Worm (Caenorhabditis elegans) whole organism, L1 larva: Measurements from ENCODE around the gene far-5.
A peak's percentile ranks its signal among the peaks of the same experiment; 100 is the strongest.

Source experiments
- C04F5.9 ChIP-seq: sonication (generic microtip); optimal IDR thresholded peaks from 2 replicates; lab custom pipeline; 2016; ENCODE audit warnings: missing genetic modification characterization, missing compliant biosample characterization
- C16A3.4 ChIP-seq: fragments of 150-350 bp; optimal IDR thresholded peaks from 2 replicates; lab custom pipeline; 2014; ENCODE audit warnings: missing biosample characterization, missing genetic modification characterization
- F16B12.6 ChIP-seq: fragments of 150-350 bp; optimal IDR thresholded peaks from 2 replicates; lab custom pipeline; 2014; ENCODE audit warnings: missing biosample characterization, missing genetic modification characterization
- blmp-1 ChIP-seq: fragments of 150-350 bp; optimal IDR thresholded peaks from 2 replicates; lab custom pipeline; 2014; ENCODE audit warnings: missing biosample characterization, missing genetic modification characterization
- ceh-8 ChIP-seq: fragments of 200-800 bp; sonication (Bioruptor generic); optimal IDR thresholded peaks from 2 replicates; lab custom pipeline; 2018; ENCODE audit warnings: mild to moderate bottlenecking, missing genetic modification characterization, moderate library complexity, missing compliant biosample characterization
- ceh-88 ChIP-seq: fragments of 200-800 bp; sonication (Bioruptor generic); IDR thresholded peaks from 2 replicates; pipeline ENCODE4 v1.3.6; 2022; ENCODE audit warnings: missing genetic modification characterization, missing compliant biosample characterization
- dpl-1 ChIP-seq, 3 experiments: fragments of 150-350 bp in 2 of 3; sonication (generic microtip) in 1 of 3; optimal IDR thresholded peaks; 2 replicates each; lab custom pipeline; 2014 to 2017; ENCODE audit warnings: missing biosample characterization in 3 of 3, missing genetic modification characterization in 3 of 3, missing genetic modification reagents in 3 of 3
- dsc-1 ChIP-seq: sonication (generic microtip); optimal IDR thresholded peaks from 2 replicates; lab custom pipeline; 2016; ENCODE audit warnings: mild to moderate bottlenecking, missing genetic modification characterization, missing compliant biosample characterization
- efl-1 ChIP-seq, 4 experiments: fragments of 150-350 bp; optimal IDR thresholded peaks in 3 of 4; peaks in 1 of 4; 1 replicate in 1 of 4; 2 replicates in 3 of 4; lab custom pipeline; 2014; ENCODE audit warnings: missing biosample characterization in 2 of 4, missing genetic modification characterization in 2 of 4, missing genetic modification reagents in 2 of 4
- egl-13 ChIP-seq: sonication (generic microtip); optimal IDR thresholded peaks from 2 replicates; lab custom pipeline; 2016; ENCODE audit warnings: missing genotype, missing genetic modification reagents, missing genetic modification characterization, missing compliant biosample characterization
- elt-2 ChIP-seq: sonication (generic microtip); optimal IDR thresholded peaks from 2 replicates; lab custom pipeline; 2016; ENCODE audit warnings: missing genetic modification characterization, mild to moderate bottlenecking, inconsistent platforms, missing compliant biosample characterization, missing genetic modification reagents
- fkh-8 ChIP-seq: sonication (generic microtip); optimal IDR thresholded peaks from 2 replicates; lab custom pipeline; 2016; ENCODE audit warnings: mild to moderate bottlenecking, missing genetic modification characterization, missing compliant biosample characterization
- fos-1 ChIP-seq: fragments of 150-350 bp; optimal IDR thresholded peaks from 2 replicates; lab custom pipeline; 2014; ENCODE audit warnings: missing biosample characterization, missing genetic modification characterization
- irx-1 ChIP-seq: sonication (generic microtip); optimal IDR thresholded peaks from 2 replicates; lab custom pipeline; 2016; ENCODE audit warnings: missing genetic modification characterization, missing compliant biosample characterization
- lin-14 ChIP-seq: fragments of 200-800 bp; sonication (Bioruptor generic); optimal IDR thresholded peaks from 2 replicates; lab custom pipeline; 2018; ENCODE audit warnings: mild to moderate bottlenecking, missing genetic modification characterization, moderate library complexity, missing compliant biosample characterization
- lin-15B ChIP-seq: fragments of 150-350 bp; sonication (generic microtip); optimal IDR thresholded peaks from 3 replicates; lab custom pipeline; 2014; ENCODE audit warnings: missing biosample characterization, missing genetic modification characterization
- lin-35 ChIP-seq, 2 experiments: fragments of 150-350 bp; optimal IDR thresholded peaks; 2 replicates each; lab custom pipeline; 2014; ENCODE audit warnings: missing biosample characterization in 2 of 2, missing genetic modification characterization in 2 of 2, missing genetic modification reagents in 2 of 2
- lsy-2 ChIP-seq, 2 experiments: fragments of 150-350 bp; optimal IDR thresholded peaks; 2 replicates each; lab custom pipeline; 2014; ENCODE audit warnings: missing biosample characterization in 2 of 2, missing genetic modification characterization in 2 of 2
- mdl-1 ChIP-seq, 2 experiments: fragments of 150-350 bp; optimal IDR thresholded peaks; 2 replicates each; lab custom pipeline; 2014 to 2017; ENCODE audit warnings: missing biosample characterization in 2 of 2, missing genetic modification characterization in 2 of 2, inconsistent platforms in 1 of 2
- mep-1 ChIP-seq: fragments of 150-350 bp; optimal IDR thresholded peaks from 2 replicates; lab custom pipeline; 2014; ENCODE audit warnings: missing biosample characterization, missing genetic modification characterization
- nhr-19 ChIP-seq: fragments of 200-800 bp; sonication (Bioruptor generic); conservative IDR thresholded peaks from 2 replicates; pipeline ENCODE4 v1.3.6; 2022; ENCODE audit warnings: missing genetic modification characterization, missing compliant biosample characterization
- nhr-237 ChIP-seq: fragments of 150-350 bp; optimal IDR thresholded peaks from 2 replicates; lab custom pipeline; 2014; ENCODE audit warnings: missing biosample characterization, missing genetic modification characterization
- nhr-47 ChIP-seq: sonication (generic microtip); optimal IDR thresholded peaks from 2 replicates; lab custom pipeline; 2016; ENCODE audit warnings: mild to moderate bottlenecking, missing genetic modification characterization, moderate library complexity, missing compliant biosample characterization
- nhr-71 ChIP-seq: sonication (generic microtip); optimal IDR thresholded peaks from 2 replicates; lab custom pipeline; 2016; ENCODE audit warnings: mild to moderate bottlenecking, missing genetic modification characterization, moderate library complexity, missing compliant biosample characterization
- nhr-85 ChIP-seq: sonication (generic microtip); peaks from one replicate; lab custom pipeline; 2016; ENCODE audit warnings: missing genetic modification characterization, inconsistent platforms, missing compliant biosample characterization
- nhr-90 ChIP-seq: sonication (generic microtip); optimal IDR thresholded peaks from 2 replicates; lab custom pipeline; 2016; ENCODE audit warnings: mild to moderate bottlenecking, missing genetic modification characterization, missing compliant biosample characterization; ENCODE audit not compliant: poor library complexity
- pqm-1 ChIP-seq: sonication (generic microtip); optimal IDR thresholded peaks from 3 replicates; lab custom pipeline; 2017; ENCODE audit warnings: missing biosample characterization, missing genetic modification characterization
- rnt-1 ChIP-seq: sonication (generic microtip); optimal IDR thresholded peaks from 2 replicates; lab custom pipeline; 2016; ENCODE audit warnings: mild to moderate bottlenecking, missing genetic modification characterization, moderate library complexity, missing compliant biosample characterization
- snu-23 ChIP-seq: sonication (generic microtip); optimal IDR thresholded peaks from 2 replicates; lab custom pipeline; 2016; ENCODE audit warnings: missing genetic modification characterization, missing compliant biosample characterization
- sox-4 ChIP-seq: sonication (generic microtip); optimal IDR thresholded peaks from 2 replicates; lab custom pipeline; 2016; ENCODE audit warnings: missing genetic modification characterization, missing compliant biosample characterization
- sptf-1 ChIP-seq: fragments of 150-350 bp; optimal IDR thresholded peaks from 2 replicates; lab custom pipeline; 2014; ENCODE audit warnings: missing biosample characterization, missing genetic modification characterization
- sup-37 ChIP-seq: fragments of 200-800 bp; sonication (Bioruptor generic); optimal IDR thresholded peaks from 2 replicates; lab custom pipeline; 2018; ENCODE audit warnings: mild to moderate bottlenecking, missing genetic modification characterization, missing compliant biosample characterization
- swsn-7 ChIP-seq: sonication (generic microtip); optimal IDR thresholded peaks from 2 replicates; lab custom pipeline; 2016; ENCODE audit warnings: missing genetic modification characterization, missing compliant biosample characterization
- tbx-2 ChIP-seq: sonication (generic microtip); optimal IDR thresholded peaks from 2 replicates; lab custom pipeline; 2016; ENCODE audit warnings: missing genetic modification characterization, missing compliant biosample characterization
- vab-15 ChIP-seq: sonication (generic microtip); optimal IDR thresholded peaks from 2 replicates; lab custom pipeline; 2017; ENCODE audit warnings: missing genotype, mild to moderate bottlenecking, missing genetic modification characterization, missing compliant biosample characterization
- xbp-1 ChIP-seq: sonication (generic microtip); optimal IDR thresholded peaks from 2 replicates; lab custom pipeline; 2016; ENCODE audit warnings: missing genetic modification characterization, missing compliant biosample characterization
- zip-4 ChIP-seq: fragments of 200-800 bp; sonication (Bioruptor generic); optimal IDR thresholded peaks from 2 replicates; lab custom pipeline; 2018; ENCODE audit warnings: mild to moderate bottlenecking, missing genetic modification characterization, moderate library complexity, missing compliant biosample characterization
- ztf-4 ChIP-seq: fragments of 150-350 bp; optimal IDR thresholded peaks from 2 replicates; lab custom pipeline; 2014; ENCODE audit warnings: missing biosample characterization, missing genetic modification characterization

far-5 gene

ce11 chrV:12954261-12954660 is 41.1 kb upstream of the far-5 start:
- TF ChIP-seq lin-14 (no peak), nhr-71 (no peak), nhr-85 (tag; lab: Kevin White, UChicago) (no peak), efl-1 (optimal IDR thresholded peaks at IDR 0.05; lab: Kevin White, UChicago) (no peak), efl-1 (GFP tag; optimal IDR thresholded peaks at IDR 0.05 in 1 of 2; lab: Kevin White, UChicago) (peak in 1 of 2 experiments; percentile 69), pqm-1 (no peak)
- TF ChIP-seq, all 84 proteins: peak for 1

ce11 chrV:12961085-12961560 is 34.2 kb upstream of the far-5 start, which contains the start of gene mpst-7:
mpst-7 (minus strand) TSS chrV:12961135.
- TF ChIP-seq efl-1 (optimal IDR thresholded peaks at IDR 0.05; lab: Kevin White, UChicago) (no peak), efl-1 (GFP tag; optimal IDR thresholded peaks at IDR 0.05 in 1 of 2; lab: Kevin White, UChicago) (peak in 1 of 2 experiments; percentile 65), lin-14 (peak; percentile 80), blmp-1 (tag; lab: Kevin White, UChicago) (peak; percentile 83), F16B12.6 (no peak)

ce11 chrV:12963192-12963591 is 32.2 kb upstream of the far-5 start, which contains the start of gene hrg-9:
hrg-9 (minus strand) TSS chrV:12963343.
- TF ChIP-seq nhr-19 (GFP tag; lab: Robert Waterston, UW): no peak
- peak; percentile 9 for TF ChIP-seq blmp-1 (tag; lab: Kevin White, UChicago)
- TF ChIP-seq nhr-71: peak; percentile 24
- peak; percentile 45 for TF ChIP-seq lin-14
- no peak for TF ChIP-seq sptf-1 (tag; lab: Kevin White, UChicago)
- no peak for TF ChIP-seq zip-4
- no peak for TF ChIP-seq efl-1 (optimal IDR thresholded peaks at IDR 0.05; lab: Kevin White, UChicago)
- TF ChIP-seq efl-1 (GFP tag; optimal IDR thresholded peaks at IDR 0.05 in 1 of 2; lab: Kevin White, UChicago): peak in 1 of 2 experiments; percentile 70
- TF ChIP-seq mep-1 (tag; lab: Kevin White, UChicago): peak; percentile 31
- TF ChIP-seq elt-2 (tag; lab: Kevin White, UChicago): peak; percentile 47

ce11 chrV:12964076-12964475 is 31.3 kb upstream of the far-5 start, which contains the start of gene srd-35:
srd-35 (plus strand) TSS chrV:12964376.
- TF ChIP-seq ceh-8: peak; percentile 23
- no peak for TF ChIP-seq C04F5.9 (tag; lab: Kevin White, UChicago)

ce11 chrV:12967110-12967509 is 28.3 kb upstream of the far-5 start, which contains the start of gene R186.3:
R186.3 (minus strand) TSS chrV:12967210.
- TF ChIP-seq egl-13 (tag; lab: Kevin White, UChicago): no peak
- TF ChIP-seq sox-4: no peak
- TF ChIP-seq sup-37 (GFP tag; lab: Kevin White, UChicago): no peak
- no peak for TF ChIP-seq nhr-19 (GFP tag; lab: Robert Waterston, UW)
- no peak for TF ChIP-seq mdl-1 (tag; optimal IDR thresholded peaks at IDR 0.05; lab: Kevin White, UChicago)
- TF ChIP-seq dpl-1 (GFP tag; optimal IDR thresholded peaks at IDR 0.05; lab: Kevin White, UChicago): no peak
- no peak for TF ChIP-seq fos-1 (tag; lab: Kevin White, UChicago)
- TF ChIP-seq rnt-1 (tag; lab: Kevin White, UChicago): no peak
- TF ChIP-seq nhr-237 (tag; lab: Kevin White, UChicago): no peak

ce11 chrV:12967925-12968327 is 27.4 kb upstream of the far-5 start, which contains the start of gene R186.8:
R186.8 (minus strand) TSS chrV:12967982.
- TF ChIP-seq vab-15 (tag; lab: Kevin White, UChicago): peak; percentile 75
- TF ChIP-seq efl-1 (optimal IDR thresholded peaks at IDR 0.05; lab: Kevin White, UChicago): peak; percentile 53 to 62
- peak; percentile 42 to 95 for TF ChIP-seq efl-1 (GFP tag; optimal IDR thresholded peaks at IDR 0.05 in 1 of 2; lab: Kevin White, UChicago)
- peak; percentile 8 to 69 (median 58) for TF ChIP-seq dpl-1 (GFP tag; optimal IDR thresholded peaks at IDR 0.05; lab: Kevin White, UChicago)
- TF ChIP-seq mep-1 (tag; lab: Kevin White, UChicago): peak; percentile 49
- peak; percentile 71 for TF ChIP-seq fkh-8 (tag; lab: Kevin White, UChicago)
- TF ChIP-seq dsc-1 (tag; lab: Kevin White, UChicago): peak; percentile 37
- peak; percentile 7 for TF ChIP-seq blmp-1 (tag; lab: Kevin White, UChicago)
- TF ChIP-seq nhr-90: peak; percentile 71
- peak; percentile 78 for TF ChIP-seq nhr-47
- peak; percentile 20 for TF ChIP-seq zip-4
- TF ChIP-seq ceh-88 (GFP tag; lab: Robert Waterston, UW): peak; percentile 78
- TF ChIP-seq irx-1 (tag; lab: Kevin White, UChicago): peak; percentile 48
- peak; percentile 49 for TF ChIP-seq rnt-1 (tag; lab: Kevin White, UChicago)
- peak; percentile 16 for TF ChIP-seq egl-13 (tag; lab: Kevin White, UChicago)
- peak; percentile 13 for TF ChIP-seq ztf-4
- TF ChIP-seq lin-14: peak; percentile 80
- peak; percentile 85 for TF ChIP-seq nhr-71
- peak; percentile 33 for TF ChIP-seq C16A3.4
- peak; percentile 62 for TF ChIP-seq lin-15B
- peak; percentile 70 for TF ChIP-seq tbx-2 (tag; lab: Kevin White, UChicago)
- peak; percentile 78 for TF ChIP-seq F16B12.6
- peak; percentile 67 for TF ChIP-seq swsn-7
- TF ChIP-seq xbp-1 (tag; lab: Kevin White, UChicago): peak; percentile 76
- TF ChIP-seq snu-23 (GFP tag; lab: Kevin White, UChicago): peak; percentile 82
- peak; percentile 10 for TF ChIP-seq elt-2 (tag; lab: Kevin White, UChicago)
- peak; percentile 72 to 91 for TF ChIP-seq lsy-2 (tag; optimal IDR thresholded peaks at IDR 0.05; lab: Kevin White, UChicago)
- peak; percentile 54 to 55 for TF ChIP-seq lin-35 (GFP tag; optimal IDR thresholded peaks at IDR 0.05; lab: Kevin White, UChicago)
